In genomic region chr2L:20229883-20230445, dm6 we compare ENCODE assay signal across 4 fruit fly cellular contexts.
TF ChIP-seq lines count a peak whose summit lies in the region.

No protein-coding gene starts in this region.

- peak; percentile 55 for TF ChIP-seq CTCF in whole organism, embryonic (GFP tag; optimal IDR thresholded peaks at IDR 0.05; lab: Kevin White, UChicago)

TF ChIP-seq in whole organism, adult, 20 proteins besides CTCF, POLR2A, EP300 and RAD21:
- TF ChIP-seq pad (GFP tag; optimal IDR thresholded peaks at IDR 0.05; lab: Kevin White, UChicago) (peak; percentile 94), kay (GFP tag; lab: Kevin White, UChicago; ENCODE audit: borderline replicate concordance) (peak; percentile 22), CG7045 (GFP tag; optimal IDR thresholded peaks at IDR 0.05; lab: Kevin White, UChicago) (no peak), CG5204 (GFP tag; optimal IDR thresholded peaks at IDR 0.05; lab: Kevin White, UChicago) (no peak), cnc (optimal IDR thresholded peaks at IDR 0.05; lab: Kevin White, UChicago) (no peak), toe (GFP tag; optimal IDR thresholded peaks at IDR 0.05; lab: Kevin White, UChicago) (no peak), Mnt (GFP tag; optimal IDR thresholded peaks at IDR 0.05; lab: Kevin White, UChicago) (no peak), CG7101 (tag; optimal IDR thresholded peaks at IDR 0.05; lab: Kevin White, UChicago) (no peak), Clk (GFP tag; optimal IDR thresholded peaks at IDR 0.05; lab: Kevin White, UChicago) (no peak)

TF ChIP-seq in whole organism, embryonic, 481 proteins besides CTCF, POLR2A, EP300 and RAD21:
- TF ChIP-seq CG6854 (GFP tag; optimal IDR thresholded peaks at IDR 0.05; lab: Kevin White, UChicago) (peak; percentile 14), abd-A (tag; optimal IDR thresholded peaks at IDR 0.05; lab: Kevin White, UChicago) (peak; percentile 43), eve (GFP tag; optimal IDR thresholded peaks at IDR 0.05; lab: Kevin White, UChicago) (peak in 1 of 2 experiments; percentile 52), Nf-YC (tag; optimal IDR thresholded peaks at IDR 0.05; lab: Kevin White, UChicago) (peak; percentile 8), chinmo (GFP tag; IDR thresholded peaks at IDR 0.05; lab: Robert Waterston, UW; ENCODE audit: partially characterized antibody) (0 out of 4 replicates have a peak, but pooled peaks have one; percentile 54), sna (GFP tag; IDR thresholded peaks at IDR 0.05; lab: Robert Waterston, UW; ENCODE audit: partially characterized antibody) (no peak), CG14441 (GFP tag; IDR thresholded peaks at IDR 0.05; lab: Robert Waterston, UW) (no peak), sens (GFP tag; lab: Kevin White, UChicago) (peak; percentile 65), z (GFP tag; IDR thresholded peaks at IDR 0.05; lab: Robert Waterston, UW) (peak; percentile 77; the same call in 1 of the 3 replicates), CG13424 (tag; optimal IDR thresholded peaks at IDR 0.05; lab: Kevin White, UChicago) (peak; percentile 11), gfzf (GFP tag; optimal IDR thresholded peaks at IDR 0.05; lab: Kevin White, UChicago) (no peak), pb (GFP tag; optimal IDR thresholded peaks at IDR 0.05; lab: Kevin White, UChicago) (no peak), CG11504 (tag; optimal IDR thresholded peaks at IDR 0.05; lab: Kevin White, UChicago) (peak; percentile 29), CG17568 (GFP tag; optimal IDR thresholded peaks at IDR 0.05; lab: Kevin White, UChicago) (peak; percentile 1), CG34224 (GFP tag; IDR thresholded peaks at IDR 0.05; lab: Robert Waterston, UW; ENCODE audit: partially characterized antibody) (no peak), Hr51 (GFP tag; optimal IDR thresholded peaks at IDR 0.05; lab: Kevin White, UChicago) (peak in 1 of 2 experiments; percentile 25), Ets97D (GFP tag; optimal IDR thresholded peaks at IDR 0.05; lab: Kevin White, UChicago) (no peak), CG4707 (GFP tag; optimal IDR thresholded peaks at IDR 0.05; lab: Kevin White, UChicago) (peak; percentile 27), CG6175 (GFP tag; IDR thresholded peaks at IDR 0.05; lab: Robert Waterston, UW) (no peak), pita (GFP tag; optimal IDR thresholded peaks at IDR 0.05; lab: Kevin White, UChicago) (no peak)
TF ChIP-seq in whole organism, embryonic: peak in this region for 12.

TF ChIP-seq in whole organism, prepupa, 60 proteins besides CTCF, POLR2A, EP300 and RAD21:
- TF ChIP-seq Met (GFP tag; optimal IDR thresholded peaks at IDR 0.05; lab: Kevin White, UChicago): no peak
- peak; percentile 40 for TF ChIP-seq svp (GFP tag; lab: Kevin White, UChicago)
- TF ChIP-seq CG9139 (GFP tag; optimal IDR thresholded peaks at IDR 0.05; lab: Kevin White, UChicago): no peak

TF ChIP-seq in whole organism, wandering third instar larva, 38 proteins besides CTCF, POLR2A, EP300 and RAD21:
- no peak for TF ChIP-seq Rel (GFP tag; optimal IDR thresholded peaks at IDR 0.05; lab: Kevin White, UChicago)
- TF ChIP-seq Rel (tag; optimal IDR thresholded peaks at IDR 0.05; lab: Kevin White, UChicago): no peak
- peak; percentile 24 for TF ChIP-seq Myc (optimal IDR thresholded peaks at IDR 0.05; lab: Kevin White, UChicago)
- TF ChIP-seq Mio (GFP tag; optimal IDR thresholded peaks at IDR 0.05; lab: Kevin White, UChicago): no peak
